Worm (Caenorhabditis elegans): Measurements from ENCODE around the gene best-3.

The best-3 gene

DNA sequence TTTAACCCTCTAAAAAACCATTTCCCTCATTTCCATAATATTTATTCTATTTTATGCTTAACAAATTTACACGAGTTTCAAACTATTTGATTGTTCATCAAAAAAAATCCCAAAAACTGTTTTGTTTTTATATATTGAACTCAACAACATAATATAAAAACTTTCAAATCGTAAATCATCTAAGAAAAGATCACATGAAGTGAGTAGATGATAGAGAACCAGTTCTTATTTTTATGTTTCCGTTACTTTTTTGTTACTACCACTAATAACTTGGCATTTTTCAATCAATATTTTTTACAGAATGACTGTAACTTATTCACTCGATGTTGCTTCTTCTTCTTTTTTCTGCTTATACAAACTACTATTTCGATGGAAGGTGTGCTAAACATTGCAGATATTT lies at the start of gene best-3:
Gene best-3 (plus strand): TSS at position 301 of the 400 bp plus-strand sequence.
- no peak for TF ChIP-seq lin-1 (GFP tag; IDR thresholded peaks at IDR 0.05)
- TF ChIP-seq ceh-28 (tag; optimal IDR thresholded peaks at IDR 0.05) = no peak
- TF ChIP-seq nhr-237 (tag; optimal IDR thresholded peaks at IDR 0.05) = no peak
- TF ChIP-seq lsy-2 (tag; optimal IDR thresholded peaks at IDR 0.05) = no peak
- TF ChIP-seq ZK337.2 (GFP tag; IDR thresholded peaks at IDR 0.05) = no peak
- no peak for TF ChIP-seq daf-16 (GFP tag; optimal IDR thresholded peaks at IDR 0.05)
- no peak for TF ChIP-seq daf-16 (tag; optimal IDR thresholded peaks at IDR 0.05)
- TF ChIP-seq arid-1 (GFP tag; conservative IDR thresholded peaks at IDR 0.05) = no peak
- no peak for TF ChIP-seq zfp-2 (tag; optimal IDR thresholded peaks at IDR 0.05)

DNA sequence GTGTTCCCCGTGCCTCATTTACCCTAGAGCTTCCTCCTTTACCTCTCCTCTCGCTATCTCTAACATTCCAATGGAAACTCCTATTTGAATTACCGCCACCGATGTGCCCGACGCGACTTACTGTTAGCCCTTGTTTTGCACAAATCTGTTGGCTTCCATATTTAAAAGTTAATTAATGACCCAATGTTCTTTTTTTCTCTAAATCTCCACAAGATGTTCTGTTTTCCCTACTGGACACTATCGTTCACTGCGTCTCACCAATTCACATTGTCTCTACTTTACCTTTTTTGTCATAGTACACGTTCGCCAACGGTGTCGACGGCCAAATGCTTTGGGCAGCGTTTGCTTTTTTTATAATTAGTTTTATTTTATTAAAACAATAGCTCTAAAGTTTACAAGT lies 12.2 kb upstream of the best-3 start:
- TF ChIP-seq snpc-1.2 (GFP tag; IDR thresholded peaks at IDR 0.05) = no peak
- TF ChIP-seq spr-3 (GFP tag; optimal IDR thresholded peaks at IDR 0.05) = no peak
- TF ChIP-seq ceh-44 (GFP tag; IDR thresholded peaks at IDR 0.05) = no peak
- no peak for TF ChIP-seq F49E8.2 (tag; optimal IDR thresholded peaks at IDR 0.05; ENCODE audit: borderline replicate concordance)
- TF ChIP-seq pqm-1 (tag; optimal IDR thresholded peaks at IDR 0.05) = no peak
- no peak for TF ChIP-seq daf-16 (GFP tag; optimal IDR thresholded peaks at IDR 0.05)
- TF ChIP-seq daf-16 (tag; optimal IDR thresholded peaks at IDR 0.05) = peak; percentile 8
- TF ChIP-seq ctbp-1 (GFP tag; IDR thresholded peaks at IDR 0.05) = no peak

DNA sequence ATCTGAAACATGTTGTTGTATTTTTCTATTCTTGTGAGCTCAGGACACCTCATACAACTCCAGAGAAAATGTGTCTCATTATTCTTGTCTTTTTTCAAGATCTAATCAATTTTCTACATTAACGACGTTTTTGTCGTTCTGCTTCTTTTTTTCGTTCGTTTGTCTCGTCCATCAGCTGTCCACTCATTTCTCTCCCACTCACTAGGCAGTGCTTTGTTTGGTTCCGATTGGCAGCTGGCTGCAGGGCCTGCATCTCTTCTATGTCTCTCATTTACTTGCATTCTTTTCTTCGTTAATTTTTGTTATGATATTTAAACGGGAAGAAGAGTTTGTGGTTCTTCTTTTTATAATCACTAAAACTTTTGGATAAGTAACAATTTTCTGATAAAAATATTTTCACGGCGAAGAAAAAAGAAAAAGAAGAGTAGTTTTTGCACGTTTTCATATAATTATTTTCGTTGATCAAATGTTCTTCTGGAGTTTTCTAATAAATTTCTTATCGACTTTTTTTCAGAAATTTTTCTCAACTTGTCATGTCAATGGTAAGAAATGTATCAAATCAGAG lies 11.4 kb upstream of the best-3 start, which contains the start of gene 2L52.1:
Gene 2L52.1 (plus strand): TSS at position 515 of the 565 bp plus-strand sequence.
- TF ChIP-seq hmg-1.1 (GFP tag; IDR thresholded peaks at IDR 0.05) = 0 out of 2 replicates have a peak, but pooled peaks have one; percentile 16
- no peak for TF ChIP-seq pqm-1 (tag; optimal IDR thresholded peaks at IDR 0.05)

DNA sequence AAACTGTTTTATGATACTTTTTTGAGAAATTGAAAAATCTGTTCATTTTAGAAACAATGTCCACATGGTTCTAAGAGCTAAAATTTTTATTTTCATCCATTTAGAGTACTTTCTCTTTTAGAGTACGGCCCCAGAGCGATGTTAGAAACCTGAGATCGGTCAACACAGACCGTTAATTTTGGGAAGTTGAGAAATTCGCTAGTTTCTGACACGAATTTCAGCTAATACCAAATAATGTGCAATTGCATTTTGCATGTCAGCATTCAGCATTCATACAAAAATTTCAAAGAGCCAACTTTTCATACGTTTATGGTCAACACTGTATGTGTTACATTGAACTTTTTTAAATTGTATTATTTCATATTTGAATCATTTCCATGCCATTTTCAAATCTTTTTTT lies 8.0 kb upstream of the best-3 start:
- TF ChIP-seq F37D6.2 (tag; optimal IDR thresholded peaks at IDR 0.05) (no peak), hlh-30 (tag; optimal IDR thresholded peaks at IDR 0.05; ENCODE audit: insufficient read depth) (no peak), unc-62 (GFP tag; optimal IDR thresholded peaks at IDR 0.05 in 1 of 2) (peak in 1 of 2 experiments; percentile 80), unc-62 (tag; optimal IDR thresholded peaks at IDR 0.05) (no peak)

DNA sequence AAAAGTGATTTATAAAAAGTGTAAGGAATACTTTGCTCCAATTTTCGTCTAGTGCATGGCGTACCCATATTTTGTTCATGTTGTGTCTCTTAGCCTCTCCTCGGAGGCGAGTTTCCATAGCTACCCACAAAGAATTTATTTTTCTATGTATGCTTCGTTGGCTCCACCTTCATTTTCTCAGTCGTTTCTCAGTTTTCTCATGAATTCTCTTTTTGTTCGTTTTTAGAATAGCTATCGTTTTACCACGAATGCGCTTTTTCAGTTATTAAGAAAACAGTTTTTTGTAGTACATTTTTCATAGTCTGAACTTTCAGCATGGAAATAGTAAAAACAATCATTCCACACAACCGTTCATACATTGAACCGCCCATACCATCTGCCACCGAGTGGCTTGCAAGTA lies 6.4 kb upstream of the best-3 start, which contains the start of gene osta-1:
Gene osta-1 (plus strand): TSS at position 309 of the 400 bp plus-strand sequence.
- TF ChIP-seq nhr-10 (tag; optimal IDR thresholded peaks at IDR 0.05) = no peak
- peak in 1 of 2 experiments; percentile 18 for TF ChIP-seq unc-62 (GFP tag; optimal IDR thresholded peaks at IDR 0.05 in 1 of 2)
- no peak for TF ChIP-seq unc-62 (tag; optimal IDR thresholded peaks at IDR 0.05)
- no peak for TF ChIP-seq dpl-1 (GFP tag; optimal IDR thresholded peaks at IDR 0.05)
- peak; percentile 13 for TF ChIP-seq nhr-11 (tag; optimal IDR thresholded peaks at IDR 0.05)
- no peak for TF ChIP-seq hmg-1.1 (GFP tag; IDR thresholded peaks at IDR 0.05)
- no peak for TF ChIP-seq nhr-237 (tag; optimal IDR thresholded peaks at IDR 0.05)
- TF ChIP-seq nhr-102 (tag; optimal IDR thresholded peaks at IDR 0.05) = no peak
- no peak for TF ChIP-seq zag-1 (tag; optimal IDR thresholded peaks at IDR 0.05)
- TF ChIP-seq tra-1 (GFP tag; IDR thresholded peaks at IDR 0.05) = no peak
- TF ChIP-seq ZK337.2 (GFP tag; IDR thresholded peaks at IDR 0.05) = no peak

DNA sequence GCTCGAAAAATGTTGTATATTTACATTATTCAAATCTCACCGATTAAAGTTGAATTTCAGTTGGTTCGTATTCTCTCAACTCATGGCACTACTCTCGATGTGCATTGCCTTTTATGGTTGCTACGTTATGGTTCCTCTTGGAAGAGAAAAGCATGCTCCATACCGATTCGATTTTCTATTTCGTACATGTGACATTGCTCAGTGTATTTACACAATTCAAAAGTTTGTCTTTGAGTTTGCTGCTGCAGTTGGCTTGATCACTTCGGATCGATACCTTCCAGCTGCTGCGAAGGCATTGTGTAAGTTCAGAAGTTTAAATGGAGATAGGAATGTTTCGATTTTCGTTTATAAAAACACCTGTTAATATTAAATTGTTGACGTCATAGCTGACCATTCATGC lies 4.6 kb upstream of the best-3 start:
- TF ChIP-seq mdt-29 (GFP tag; IDR thresholded peaks at IDR 0.05) = no peak
- peak in 1 of 2 experiments; percentile 85 for TF ChIP-seq unc-62 (GFP tag; optimal IDR thresholded peaks at IDR 0.05 in 1 of 2)
- no peak for TF ChIP-seq unc-62 (tag; optimal IDR thresholded peaks at IDR 0.05)

DNA sequence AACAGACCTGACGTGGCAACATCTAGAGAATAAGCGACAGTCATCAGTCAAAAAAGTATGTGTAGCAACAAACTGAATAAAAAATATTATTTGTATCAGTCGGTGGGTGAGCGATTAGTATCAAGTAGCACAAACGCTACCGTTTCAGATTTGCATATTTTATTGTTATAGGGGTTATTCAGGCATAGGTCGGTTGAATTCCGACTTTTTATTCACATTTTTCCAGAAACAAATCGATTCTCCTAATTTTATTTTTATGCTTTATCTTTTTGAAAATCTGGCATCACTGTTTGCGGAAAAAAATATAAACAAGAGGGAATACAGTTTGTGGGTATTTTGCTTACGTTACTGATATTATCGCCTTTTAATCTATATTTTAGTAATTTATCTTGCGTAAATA lies 1.0 kb upstream of the best-3 start, which contains the start of gene best-4:
Gene best-4 (minus strand): TSS at position 101 of the 400 bp plus-strand sequence.
- no peak for TF ChIP-seq daf-8 (GFP tag; IDR thresholded peaks at IDR 0.05)
- no peak for TF ChIP-seq Y48G9A.11 (GFP tag; IDR thresholded peaks at IDR 0.05)
- TF ChIP-seq F26F4.8 (GFP tag; conservative IDR thresholded peaks at IDR 0.05) = no peak
- no peak for TF ChIP-seq hlh-30 (tag; optimal IDR thresholded peaks at IDR 0.05; ENCODE audit: insufficient read depth)
- no peak for TF ChIP-seq spr-3 (GFP tag; optimal IDR thresholded peaks at IDR 0.05)
- TF ChIP-seq D1046.2 (GFP tag; IDR thresholded peaks at IDR 0.05) = no peak
- TF ChIP-seq F49E8.2 (tag; optimal IDR thresholded peaks at IDR 0.05; ENCODE audit: borderline replicate concordance) = no peak
- TF ChIP-seq saeg-2 (GFP tag; IDR thresholded peaks at IDR 0.05) = no peak
- no peak for TF ChIP-seq zag-1 (tag; optimal IDR thresholded peaks at IDR 0.05)
- no peak for TF ChIP-seq nhr-41 (GFP tag; IDR thresholded peaks at IDR 0.05)
- TF ChIP-seq T20F7.1 (GFP tag; optimal IDR thresholded peaks at IDR 0.05) = no peak
- TF ChIP-seq dmd-8 (GFP tag; IDR thresholded peaks at IDR 0.05) = no peak
- TF ChIP-seq tra-1 (GFP tag; IDR thresholded peaks at IDR 0.05) = no peak
- no peak for TF ChIP-seq zfp-2 (tag; optimal IDR thresholded peaks at IDR 0.05)
- TF ChIP-seq mxl-2 (GFP tag; conservative IDR thresholded peaks at IDR 0.05) = no peak
- TF ChIP-seq attf-4 (tag; optimal IDR thresholded peaks at IDR 0.05) = no peak
- no peak for TF ChIP-seq lin-39 (tag; optimal IDR thresholded peaks at IDR 0.05)
- TF ChIP-seq ZK337.2 (GFP tag; IDR thresholded peaks at IDR 0.05) = no peak
